Fruit fly (Drosophila melanogaster): Measurements from ENCODE around the gene CG9917.

DNA sequence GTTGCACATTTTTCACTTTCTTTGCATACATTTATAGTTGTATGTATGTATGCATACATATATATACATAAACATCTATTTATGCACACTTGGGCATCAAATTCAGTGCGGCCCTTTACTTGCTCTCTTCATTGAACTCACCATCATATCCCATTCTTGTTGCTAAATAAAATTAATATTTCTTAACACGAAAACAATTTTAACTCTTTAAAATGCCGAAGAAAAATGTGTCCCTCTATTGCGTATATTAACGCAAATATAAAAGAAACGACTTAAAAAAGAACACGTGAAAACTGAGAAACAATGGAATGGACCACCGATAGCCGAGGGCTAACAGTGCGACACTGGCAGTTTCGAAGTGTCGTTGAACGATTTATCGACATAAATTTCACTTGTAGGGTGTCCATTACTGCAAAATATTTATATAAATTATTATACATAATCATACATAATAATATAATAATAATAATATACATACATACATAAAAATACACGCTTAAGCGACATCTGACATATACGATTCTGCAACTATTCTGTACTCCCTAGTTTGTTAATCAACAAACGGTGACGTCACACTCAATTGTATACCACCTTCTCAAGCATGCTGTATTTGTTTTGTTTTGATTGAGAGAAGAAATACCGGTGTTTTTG lies 35.8 kb upstream of the CG9917 start, which contains the start of the genes U2af50 and PIG-Q:
- no peak for TF ChIP-seq Sin3A (optimal IDR thresholded peaks at IDR 0.05)
- TF ChIP-seq h (optimal IDR thresholded peaks at IDR 0.05): no peak
- TF ChIP-seq Myc (optimal IDR thresholded peaks at IDR 0.05): no peak
- TF ChIP-seq insv (optimal IDR thresholded peaks at IDR 0.05): no peak
- TF ChIP-seq ttk (optimal IDR thresholded peaks at IDR 0.05): no peak
